Worm (Caenorhabditis elegans) whole organism, L2 larva: ENCODE measurements around the gene gfat-1.

Source experiments
- ZK546.5 ChIP-seq: sonication (generic microtip); optimal IDR thresholded peaks from 2 replicates; lab custom pipeline; 2017; ENCODE audit warnings: missing biosample characterization, missing genetic modification characterization
- ama-1 ChIP-seq: fragments of 150-350 bp; optimal IDR thresholded peaks from 2 replicates; lab custom pipeline; 2018; ENCODE audit warnings: inconsistent platforms
- blmp-1 ChIP-seq: sonication (generic microtip); optimal IDR thresholded peaks from 2 replicates; lab custom pipeline; 2017; ENCODE audit warnings: missing genetic modification characterization, mild to moderate bottlenecking, missing compliant biosample characterization, antibody characterized with exemption, moderate library complexity; ENCODE audit not compliant: insufficient read depth
- ceh-82 ChIP-seq: fragments of 150-350 bp; optimal IDR thresholded peaks from 2 replicates; lab custom pipeline; 2014; ENCODE audit warnings: missing biosample characterization, missing genetic modification characterization
- dmd-4 ChIP-seq: sonication (generic microtip); optimal IDR thresholded peaks from 2 replicates; lab custom pipeline; 2017; ENCODE audit warnings: missing biosample characterization, missing genetic modification characterization
- elt-3 ChIP-seq: sonication (generic microtip); optimal IDR thresholded peaks from 2 replicates; lab custom pipeline; 2017; ENCODE audit warnings: missing biosample characterization, missing genetic modification characterization
- nhr-237 ChIP-seq: fragments of 150-350 bp; optimal IDR thresholded peaks from 2 replicates; lab custom pipeline; 2014; ENCODE audit warnings: missing biosample characterization, missing genetic modification characterization
- nhr-77 ChIP-seq: fragments of 150-350 bp; optimal IDR thresholded peaks from 2 replicates; lab custom pipeline; 2014; ENCODE audit warnings: missing biosample characterization, missing genetic modification characterization
- skn-1 ChIP-seq: sonication (generic microtip); optimal IDR thresholded peaks from 2 replicates; lab custom pipeline; 2017; ENCODE audit warnings: missing biosample characterization, missing genetic modification characterization

- TF ChIP-seq ama-1 (lab: Kevin White, UChicago) (no peak), skn-1 (no peak), nhr-237 (no peak), elt-3 (tag; lab: Kevin White, UChicago) (no peak), nhr-77 (tag; lab: Kevin White, UChicago) (no peak), ceh-82 (tag; lab: Kevin White, UChicago) (no peak), ZK546.5 (tag; lab: Kevin White, UChicago) (no peak), dmd-4 (no peak), blmp-1 (tag; lab: Kevin White, UChicago) (no peak)
Observed at ce11 chrII:11564127-11564526, 31.1 kb downstream of the gfat-1 start, which contains the start of gene F54D5.15.
